Worm (Caenorhabditis elegans): ENCODE data around the gene F53H8.3.
A peak's percentile ranks its signal among the peaks of the same experiment; 100 is the strongest.

The F53H8.3 gene

ce11 chrX:945669-946068, 7.3 kb downstream of the F53H8.3 start:
- TF ChIP-seq hlh-8 (tag; optimal IDR thresholded peaks at IDR 0.05): no peak
- TF ChIP-seq ref-2 (tag; optimal IDR thresholded peaks at IDR 0.05): no peak
- TF ChIP-seq fkh-6 (tag; optimal IDR thresholded peaks at IDR 0.05): no peak
- TF ChIP-seq unc-55 (GFP tag; optimal IDR thresholded peaks at IDR 0.05): no peak
- TF ChIP-seq ztf-16 (tag; optimal IDR thresholded peaks at IDR 0.05): no peak
- TF ChIP-seq ceh-14 (tag; optimal IDR thresholded peaks at IDR 0.05): no peak
- no peak for TF ChIP-seq pros-1 (tag; optimal IDR thresholded peaks at IDR 0.05)
- no peak for TF ChIP-seq rnt-1 (tag; optimal IDR thresholded peaks at IDR 0.05)
- TF ChIP-seq ceh-19 (GFP tag; optimal IDR thresholded peaks at IDR 0.05): no peak
- TF ChIP-seq ceh-30 (tag; optimal IDR thresholded peaks at IDR 0.05): no peak
- no peak for TF ChIP-seq eyg-1 (tag; optimal IDR thresholded peaks at IDR 0.05)
- TF ChIP-seq Y22D7AL.16 (tag; optimal IDR thresholded peaks at IDR 0.05): no peak
- TF ChIP-seq unc-86 (tag; optimal IDR thresholded peaks at IDR 0.05): no peak
- TF ChIP-seq T23F11.4 (GFP tag; optimal IDR thresholded peaks at IDR 0.05): no peak
- no peak for TF ChIP-seq sdc-2 (tag; optimal IDR thresholded peaks at IDR 0.05)
- TF ChIP-seq sox-4 (tag; optimal IDR thresholded peaks at IDR 0.05): no peak
- TF ChIP-seq pqm-1 (tag; optimal IDR thresholded peaks at IDR 0.05): no peak
- no peak for TF ChIP-seq fax-1 (tag; optimal IDR thresholded peaks at IDR 0.05)
- no peak for TF ChIP-seq elt-4 (tag; optimal IDR thresholded peaks at IDR 0.05)
- TF ChIP-seq tbx-7 (tag; optimal IDR thresholded peaks at IDR 0.05): no peak

- TF ChIP-seq pat-9 (tag; optimal IDR thresholded peaks at IDR 0.05) (no peak), hlh-13 (GFP tag; optimal IDR thresholded peaks at IDR 0.05) (no peak), gmeb-2 (tag; optimal IDR thresholded peaks at IDR 0.05) (no peak), ceh-19 (GFP tag; optimal IDR thresholded peaks at IDR 0.05) (no peak), ceh-2 (tag; optimal IDR thresholded peaks at IDR 0.05) (no peak), ceh-22 (tag; optimal IDR thresholded peaks at IDR 0.05) (no peak), ref-2 (tag; optimal IDR thresholded peaks at IDR 0.05) (no peak), tbx-7 (tag; optimal IDR thresholded peaks at IDR 0.05) (no peak), fkh-6 (tag; optimal IDR thresholded peaks at IDR 0.05) (no peak), hlh-6 (tag; optimal IDR thresholded peaks at IDR 0.05) (no peak)
Measured at ce11 chrX:947885-948284, 9.5 kb downstream of the F53H8.3 start.

ce11 chrX:948783-949182, 10.4 kb downstream of the F53H8.3 start, which contains the start of gene sms-2:
Gene sms-2 (minus strand): TSS chrX:948883.
- TF ChIP-seq K09A11.1 (tag; optimal IDR thresholded peaks at IDR 0.05; ENCODE audit: insufficient read depth) (no peak), pha-4 (tag; optimal IDR thresholded peaks at IDR 0.05) (no peak), ref-2 (tag; optimal IDR thresholded peaks at IDR 0.05) (no peak), elt-2 (tag; optimal IDR thresholded peaks at IDR 0.05) (no peak), ceh-6 (GFP tag; optimal IDR thresholded peaks at IDR 0.05) (no peak), unc-55 (GFP tag; optimal IDR thresholded peaks at IDR 0.05) (no peak), ttx-3 (tag; optimal IDR thresholded peaks at IDR 0.05) (no peak), elt-4 (tag; optimal IDR thresholded peaks at IDR 0.05) (no peak)

ce11 chrX:949466-949865, 11.1 kb downstream of the F53H8.3 start:
- peak; percentile 28 for TF ChIP-seq ceh-22 (tag; optimal IDR thresholded peaks at IDR 0.05)
- peak; percentile 98 for TF ChIP-seq pros-1 (tag; optimal IDR thresholded peaks at IDR 0.05)
- peak; percentile 95 for TF ChIP-seq tbx-2 (tag; optimal IDR thresholded peaks at IDR 0.05)
- peak; percentile 90 for TF ChIP-seq fkh-10 (GFP tag; optimal IDR thresholded peaks at IDR 0.05)
- peak; percentile 51 for TF ChIP-seq unc-86 (tag; optimal IDR thresholded peaks at IDR 0.05)
- TF ChIP-seq eyg-1 (tag; optimal IDR thresholded peaks at IDR 0.05): peak; percentile 49
- peak; percentile 1 for TF ChIP-seq gmeb-2 (tag; optimal IDR thresholded peaks at IDR 0.05)
- peak; percentile 79 for TF ChIP-seq ceh-14 (tag; optimal IDR thresholded peaks at IDR 0.05)
- peak; percentile 66 for TF ChIP-seq C08G9.2 (tag; optimal IDR thresholded peaks at IDR 0.05)
- no peak for TF ChIP-seq hlh-13 (GFP tag; optimal IDR thresholded peaks at IDR 0.05)
- TF ChIP-seq unc-3 (GFP tag; conservative IDR thresholded peaks at IDR 0.05): no peak
- TF ChIP-seq unc-3 (tag; optimal IDR thresholded peaks at IDR 0.05): peak; percentile 72
- no peak for TF ChIP-seq K02D7.2 (tag; optimal IDR thresholded peaks at IDR 0.05)
- TF ChIP-seq ceh-9 (tag; optimal IDR thresholded peaks at IDR 0.05): no peak
- peak; percentile 39 for TF ChIP-seq T23F11.4 (GFP tag; optimal IDR thresholded peaks at IDR 0.05)
- peak; percentile 56 for TF ChIP-seq fax-1 (tag; optimal IDR thresholded peaks at IDR 0.05)
- peak; percentile 56 for TF ChIP-seq sox-2 (GFP tag; IDR thresholded peaks at IDR 0.05)
- peak; percentile 80 for TF ChIP-seq syd-9 (tag; optimal IDR thresholded peaks at IDR 0.05)
- TF ChIP-seq ceh-45 (GFP tag; IDR thresholded peaks at IDR 0.05): no peak
- peak; percentile 74 for TF ChIP-seq pat-9 (tag; optimal IDR thresholded peaks at IDR 0.05)
- TF ChIP-seq tbx-7 (tag; optimal IDR thresholded peaks at IDR 0.05): peak; percentile 0
- TF ChIP-seq fkh-6 (tag; optimal IDR thresholded peaks at IDR 0.05): peak; percentile 27
- TF ChIP-seq madf-2 (tag; optimal IDR thresholded peaks at IDR 0.05): peak; percentile 49
- TF ChIP-seq ceh-31 (tag; optimal IDR thresholded peaks at IDR 0.05): peak; percentile 97
- TF ChIP-seq zip-5 (tag; optimal IDR thresholded peaks at IDR 0.05): no peak
- TF ChIP-seq ref-2 (tag; optimal IDR thresholded peaks at IDR 0.05): peak; percentile 94
- TF ChIP-seq hlh-15 (tag; optimal IDR thresholded peaks at IDR 0.05): no peak
- TF ChIP-seq dmd-4 (tag; optimal IDR thresholded peaks at IDR 0.05; ENCODE audit: borderline replicate concordance): no peak

Measured in whole organism, late embryonic.